Fruit fly (Drosophila melanogaster) whole organism, embryonic: ENCODE results near the gene CG9961.

Experiments
- Awh ChIP-seq: fragments of 200-800 bp; sonication (Bioruptor generic); IDR thresholded peaks from 2 replicates; pipeline ENCODE4, ENCODE4 v1.3.6; 2022; ENCODE audit warnings: missing biosample characterization, missing genetic modification characterization
- CG10209 ChIP-seq: fragments of 200-800 bp; sonication (Bioruptor generic); optimal IDR thresholded peaks from 3 replicates; lab custom pipeline; 2017; ENCODE audit warnings: missing biosample characterization, mild to moderate bottlenecking, missing genetic modification characterization, missing genetic modification reagents
- CG16815 ChIP-seq: fragments of 200-800 bp; sonication (Bioruptor generic); optimal IDR thresholded peaks from 3 replicates; lab custom pipeline; 2017; ENCODE audit warnings: missing biosample characterization, mild to moderate bottlenecking, missing genetic modification characterization
- CG31224 ChIP-seq: fragments of 200-800 bp; sonication (Bioruptor generic); IDR thresholded peaks from 2 replicates; pipeline ENCODE4 v1.3.6; 2022; ENCODE audit warnings: missing biosample characterization, missing genetic modification characterization
- CG32532 ChIP-seq: fragments of 200-800 bp; sonication (Bioruptor generic); IDR thresholded peaks from 2 replicates; pipeline ENCODE4 v1.3.6; 2022; ENCODE audit warnings: missing biosample characterization, missing genetic modification characterization
- CG9876 ChIP-seq: fragments of 200-800 bp; sonication (Bioruptor generic); optimal IDR thresholded peaks from 2 replicates; lab custom pipeline; 2016; ENCODE audit warnings: missing biosample characterization, missing genetic modification characterization
- HHEX ChIP-seq: fragments of 200-800 bp; sonication (Bioruptor generic); optimal IDR thresholded peaks from 3 replicates; lab custom pipeline; 2017; ENCODE audit warnings: missing biosample characterization, mild to moderate bottlenecking, missing genetic modification characterization, missing genetic modification reagents
- Hand ChIP-seq: fragments of 200-800 bp; sonication (Bioruptor generic); optimal IDR thresholded peaks from 2 replicates; lab custom pipeline; 2017; ENCODE audit warnings: mild to moderate bottlenecking, missing biosample characterization, missing genetic modification reagents, missing genetic modification characterization
- Nf-YC ChIP-seq: fragments of 200-800 bp; optimal IDR thresholded peaks from 3 replicates; lab custom pipeline; 2019; ENCODE audit warnings: missing biosample characterization, mild to moderate bottlenecking, missing genetic modification characterization, moderate library complexity
- Stat92E ChIP-seq, 3 experiments: fragments of >200 bp in 2 of 3; fragments of 200-800 bp in 1 of 3; sonication (Bioruptor generic) in 1 of 3; optimal IDR thresholded peaks; 2 replicates each; lab custom pipeline; 2017 to 2019; ENCODE audit warnings: missing biosample characterization in 3 of 3, missing genetic modification characterization in 3 of 3, mild to moderate bottlenecking in 1 of 3, moderate library complexity in 1 of 3
- Usf ChIP-seq: fragments of 200-800 bp; sonication (Bioruptor generic); optimal IDR thresholded peaks from 2 replicates; lab custom pipeline; 2017; ENCODE audit warnings: missing genotype, missing biosample characterization, missing genetic modification characterization
- ash1 ChIP-seq: fragments of 200-800 bp; sonication (Bioruptor generic); optimal IDR thresholded peaks from 2 replicates; lab custom pipeline; 2018; ENCODE audit warnings: missing biosample characterization, mild to moderate bottlenecking, missing genetic modification characterization
- chn ChIP-seq: fragments of 200-800 bp; sonication (Bioruptor generic); optimal IDR thresholded peaks from 2 replicates; lab custom pipeline; 2016; ENCODE audit warnings: missing biosample characterization, missing genetic modification characterization
- esg ChIP-seq: fragments of 200-800 bp; sonication (Bioruptor generic); conservative IDR thresholded peaks from 2 replicates; pipeline ENCODE4 v1.3.6; 2022; ENCODE audit warnings: missing biosample characterization, missing genetic modification characterization
- zfh2 ChIP-seq: fragments of 200-800 bp; sonication (Bioruptor generic); optimal IDR thresholded peaks from 2 replicates; lab custom pipeline; 2016; ENCODE audit warnings: missing biosample characterization, missing genetic modification characterization

The CG9961 gene

dm6 chr2L:2696337-2696736, 48.4 kb downstream of the CG9961 start, which contains the start of gene Trf5:
TSS of gene Trf5 (minus strand) at chr2L:2696437.
- no peak for TF ChIP-seq chn
- TF ChIP-seq CG31224 (GFP tag; lab: Robert Waterston, UW), result no peak
- no peak for TF ChIP-seq Nf-YC (tag; lab: Kevin White, UChicago)
- no peak for TF ChIP-seq CG9876 (GFP tag; lab: Kevin White, UChicago)
- TF ChIP-seq HHEX (GFP tag; lab: Kevin White, UChicago), result no peak
- no peak for TF ChIP-seq CG16815
- TF ChIP-seq Usf (GFP tag; lab: Kevin White, UChicago), result no peak
- no peak for TF ChIP-seq CG10209
- TF ChIP-seq ash1 (GFP tag; lab: Kevin White, UChicago), result no peak
- TF ChIP-seq esg (GFP tag; lab: Robert Waterston, UW), result no peak
- no peak for TF ChIP-seq zfh2 (GFP tag; lab: Kevin White, UChicago)
- TF ChIP-seq CG32532 (GFP tag; lab: Robert Waterston, UW), result no peak
- no peak for TF ChIP-seq Stat92E (GFP tag; optimal IDR thresholded peaks at IDR 0.05; lab: Kevin White, UChicago)
- no peak for TF ChIP-seq Awh (GFP tag; lab: Robert Waterston, UW)
- TF ChIP-seq Hand (GFP tag; lab: Kevin White, UChicago), result no peak
- TF ChIP-seq, all 482 proteins: peak for 0
